Worm (Caenorhabditis elegans) whole organism, L1 larva: ENCODE measurements around the gene emb-30.

Experiments
- C04F5.9 ChIP-seq: sonication (generic microtip); optimal IDR thresholded peaks from 2 replicates; lab custom pipeline; 2016; ENCODE audit warnings: missing genetic modification characterization, missing compliant biosample characterization
- C16A3.4 ChIP-seq: fragments of 150-350 bp; optimal IDR thresholded peaks from 2 replicates; lab custom pipeline; 2014; ENCODE audit warnings: missing biosample characterization, missing genetic modification characterization
- C34B4.2 ChIP-seq: sonication (generic microtip); optimal IDR thresholded peaks from 2 replicates; lab custom pipeline; 2017; ENCODE audit warnings: mild to moderate bottlenecking, missing genetic modification characterization, missing compliant biosample characterization
- Y116A8C.19 ChIP-seq: sonication (generic microtip); optimal IDR thresholded peaks from 2 replicates; lab custom pipeline; 2016; ENCODE audit warnings: missing compliant biosample characterization, missing genetic modification characterization, borderline replicate concordance
- aly-2 ChIP-seq: fragments of 150-350 bp; optimal IDR thresholded peaks from 2 replicates; lab custom pipeline; 2014; ENCODE audit warnings: missing biosample characterization, missing genetic modification characterization
- ama-1 ChIP-seq: fragments of 150-350 bp; optimal IDR thresholded peaks from 2 replicates; lab custom pipeline; 2014
- blmp-1 ChIP-seq: fragments of 150-350 bp; optimal IDR thresholded peaks from 2 replicates; lab custom pipeline; 2014; ENCODE audit warnings: missing biosample characterization, missing genetic modification characterization
- ceh-63 ChIP-seq: fragments of 200-800 bp; sonication (Bioruptor generic); optimal IDR thresholded peaks from 2 replicates; lab custom pipeline; 2018; ENCODE audit warnings: mild to moderate bottlenecking, missing genetic modification characterization, missing compliant biosample characterization
- ceh-8 ChIP-seq: fragments of 200-800 bp; sonication (Bioruptor generic); optimal IDR thresholded peaks from 2 replicates; lab custom pipeline; 2018; ENCODE audit warnings: mild to moderate bottlenecking, missing genetic modification characterization, moderate library complexity, missing compliant biosample characterization
- ceh-82 ChIP-seq, 3 experiments: fragments of 150-350 bp in 1 of 3; sonication (generic microtip) in 2 of 3; optimal IDR thresholded peaks; 2 replicates each; lab custom pipeline; 2014 to 2017; ENCODE audit warnings: missing biosample characterization in 3 of 3, missing genetic modification characterization in 3 of 3
- ceh-88 ChIP-seq: fragments of 200-800 bp; sonication (Bioruptor generic); IDR thresholded peaks from 2 replicates; pipeline ENCODE4 v1.3.6; 2022; ENCODE audit warnings: missing genetic modification characterization, missing compliant biosample characterization
- ces-1 ChIP-seq: fragments of 150-350 bp; optimal IDR thresholded peaks from 2 replicates; lab custom pipeline; 2014; ENCODE audit warnings: missing biosample characterization, missing genetic modification reagents, missing genetic modification characterization
- dpl-1 ChIP-seq, 3 experiments: fragments of 150-350 bp in 2 of 3; sonication (generic microtip) in 1 of 3; optimal IDR thresholded peaks; 2 replicates each; lab custom pipeline; 2014 to 2017; ENCODE audit warnings: missing biosample characterization in 3 of 3, missing genetic modification characterization in 3 of 3, missing genetic modification reagents in 3 of 3
- efl-1 ChIP-seq, 4 experiments: fragments of 150-350 bp; optimal IDR thresholded peaks in 3 of 4; peaks in 1 of 4; 1 replicate in 1 of 4; 2 replicates in 3 of 4; lab custom pipeline; 2014; ENCODE audit warnings: missing biosample characterization in 2 of 4, missing genetic modification characterization in 2 of 4, missing genetic modification reagents in 2 of 4
- egl-13 ChIP-seq: sonication (generic microtip); optimal IDR thresholded peaks from 2 replicates; lab custom pipeline; 2016; ENCODE audit warnings: missing genotype, missing genetic modification reagents, missing genetic modification characterization, missing compliant biosample characterization
- elt-2 ChIP-seq: sonication (generic microtip); optimal IDR thresholded peaks from 2 replicates; lab custom pipeline; 2016; ENCODE audit warnings: missing genetic modification characterization, mild to moderate bottlenecking, inconsistent platforms, missing compliant biosample characterization, missing genetic modification reagents
- elt-3 ChIP-seq, 6 experiments: fragments of 150-350 bp in 1 of 6; sonication (generic microtip); optimal IDR thresholded peaks; 2 replicates each; lab custom pipeline; 2017 to 2018; ENCODE audit warnings: missing biosample characterization in 6 of 6, missing genetic modification characterization in 6 of 6, inconsistent platforms in 1 of 6
- ets-5 ChIP-seq: fragments of 200-800 bp; sonication (Bioruptor generic); IDR thresholded peaks from 2 replicates; pipeline ENCODE4 v1.3.6; 2022; ENCODE audit warnings: missing genetic modification characterization, missing compliant biosample characterization
- fkh-10 ChIP-seq: sonication (generic microtip); optimal IDR thresholded peaks from 2 replicates; lab custom pipeline; 2017; ENCODE audit warnings: missing biosample characterization, missing genetic modification reagents, missing genetic modification characterization
- fkh-4 ChIP-seq: sonication (generic microtip); optimal IDR thresholded peaks from 2 replicates; lab custom pipeline; 2016; ENCODE audit warnings: missing compliant biosample characterization, missing genetic modification characterization, borderline replicate concordance
- fkh-8 ChIP-seq: sonication (generic microtip); optimal IDR thresholded peaks from 2 replicates; lab custom pipeline; 2016; ENCODE audit warnings: mild to moderate bottlenecking, missing genetic modification characterization, missing compliant biosample characterization
- hlh-17 ChIP-seq: fragments of 200-800 bp; sonication (Bioruptor generic); optimal IDR thresholded peaks from 2 replicates; lab custom pipeline; 2018; ENCODE audit warnings: missing genetic modification characterization, mild to moderate bottlenecking, missing compliant biosample characterization, moderate library complexity, borderline replicate concordance
- irx-1 ChIP-seq: sonication (generic microtip); optimal IDR thresholded peaks from 2 replicates; lab custom pipeline; 2016; ENCODE audit warnings: missing genetic modification characterization, missing compliant biosample characterization
- lin-15B ChIP-seq: fragments of 150-350 bp; sonication (generic microtip); optimal IDR thresholded peaks from 3 replicates; lab custom pipeline; 2014; ENCODE audit warnings: missing biosample characterization, missing genetic modification characterization
- lin-35 ChIP-seq, 2 experiments: fragments of 150-350 bp; optimal IDR thresholded peaks; 2 replicates each; lab custom pipeline; 2014; ENCODE audit warnings: missing biosample characterization in 2 of 2, missing genetic modification characterization in 2 of 2, missing genetic modification reagents in 2 of 2
- lin-39 ChIP-seq: fragments of 150-350 bp; optimal IDR thresholded peaks from 2 replicates; lab custom pipeline; 2014; ENCODE audit warnings: missing biosample characterization, missing genetic modification reagents, missing genetic modification characterization
- lir-3 ChIP-seq: sonication (generic microtip); optimal IDR thresholded peaks from 2 replicates; lab custom pipeline; 2016; ENCODE audit warnings: mild to moderate bottlenecking, missing genetic modification characterization, moderate library complexity, missing compliant biosample characterization; ENCODE audit not compliant: poor library complexity
- lsy-2 ChIP-seq, 2 experiments: fragments of 150-350 bp; optimal IDR thresholded peaks; 2 replicates each; lab custom pipeline; 2014; ENCODE audit warnings: missing biosample characterization in 2 of 2, missing genetic modification characterization in 2 of 2
- mdl-1 ChIP-seq, 2 experiments: fragments of 150-350 bp; optimal IDR thresholded peaks; 2 replicates each; lab custom pipeline; 2014 to 2017; ENCODE audit warnings: missing biosample characterization in 2 of 2, missing genetic modification characterization in 2 of 2, inconsistent platforms in 1 of 2
- mef-2 ChIP-seq: fragments of 150-350 bp; optimal IDR thresholded peaks from 2 replicates; lab custom pipeline; 2014; ENCODE audit warnings: missing biosample characterization, missing genetic modification characterization
- mep-1 ChIP-seq: fragments of 150-350 bp; optimal IDR thresholded peaks from 2 replicates; lab custom pipeline; 2014; ENCODE audit warnings: missing biosample characterization, missing genetic modification characterization
- nhr-11 ChIP-seq: fragments of 150-350 bp; optimal IDR thresholded peaks from 2 replicates; lab custom pipeline; 2014; ENCODE audit warnings: missing biosample characterization, missing genetic modification characterization
- nhr-237 ChIP-seq: fragments of 150-350 bp; optimal IDR thresholded peaks from 2 replicates; lab custom pipeline; 2014; ENCODE audit warnings: missing biosample characterization, missing genetic modification characterization
- nhr-28 ChIP-seq: fragments of 150-350 bp; optimal IDR thresholded peaks from 2 replicates; lab custom pipeline; 2014; ENCODE audit warnings: missing biosample characterization, missing genetic modification characterization
- nhr-47 ChIP-seq: sonication (generic microtip); optimal IDR thresholded peaks from 2 replicates; lab custom pipeline; 2016; ENCODE audit warnings: mild to moderate bottlenecking, missing genetic modification characterization, moderate library complexity, missing compliant biosample characterization
- nhr-71 ChIP-seq: sonication (generic microtip); optimal IDR thresholded peaks from 2 replicates; lab custom pipeline; 2016; ENCODE audit warnings: mild to moderate bottlenecking, missing genetic modification characterization, moderate library complexity, missing compliant biosample characterization
- nhr-85 ChIP-seq: sonication (generic microtip); peaks from one replicate; lab custom pipeline; 2016; ENCODE audit warnings: missing genetic modification characterization, inconsistent platforms, missing compliant biosample characterization
- pqm-1 ChIP-seq: sonication (generic microtip); optimal IDR thresholded peaks from 3 replicates; lab custom pipeline; 2017; ENCODE audit warnings: missing biosample characterization, missing genetic modification characterization
- rnt-1 ChIP-seq: sonication (generic microtip); optimal IDR thresholded peaks from 2 replicates; lab custom pipeline; 2016; ENCODE audit warnings: mild to moderate bottlenecking, missing genetic modification characterization, moderate library complexity, missing compliant biosample characterization
- skn-1 ChIP-seq: fragments of 150-350 bp; optimal IDR thresholded peaks from 2 replicates; lab custom pipeline; 2014; ENCODE audit warnings: missing biosample characterization, missing genetic modification characterization
- snpc-4 ChIP-seq: fragments of 150-350 bp; optimal IDR thresholded peaks from 2 replicates; lab custom pipeline; 2014; ENCODE audit warnings: missing biosample characterization, missing genetic modification characterization
- sox-4 ChIP-seq: sonication (generic microtip); optimal IDR thresholded peaks from 2 replicates; lab custom pipeline; 2016; ENCODE audit warnings: missing genetic modification characterization, missing compliant biosample characterization
- sup-37 ChIP-seq: fragments of 200-800 bp; sonication (Bioruptor generic); optimal IDR thresholded peaks from 2 replicates; lab custom pipeline; 2018; ENCODE audit warnings: mild to moderate bottlenecking, missing genetic modification characterization, missing compliant biosample characterization
- tbx-2 ChIP-seq: sonication (generic microtip); optimal IDR thresholded peaks from 2 replicates; lab custom pipeline; 2016; ENCODE audit warnings: missing genetic modification characterization, missing compliant biosample characterization
- unc-130 ChIP-seq: fragments of 150-350 bp; optimal IDR thresholded peaks from 2 replicates; lab custom pipeline; 2017; ENCODE audit warnings: missing biosample characterization, missing genetic modification characterization, inconsistent platforms
- unc-98 ChIP-seq: fragments of 200-800 bp; sonication (Bioruptor generic); IDR thresholded peaks from 2 replicates; pipeline ENCODE4 v1.3.6; 2022; ENCODE audit warnings: missing genetic modification characterization, missing compliant biosample characterization
- vab-15 ChIP-seq: sonication (generic microtip); optimal IDR thresholded peaks from 2 replicates; lab custom pipeline; 2017; ENCODE audit warnings: missing genotype, mild to moderate bottlenecking, missing genetic modification characterization, missing compliant biosample characterization

Gene emb-30

ce11 chrIII:9465424-9465823, 24.2 kb upstream of the emb-30 start, which contains the start of gene B0464.9 (continued):
- TF ChIP-seq nhr-11 (tag; lab: Kevin White, UChicago) (no peak), lin-15B (tag; lab: Kevin White, UChicago) (peak; percentile 39), ceh-82 (tag; optimal IDR thresholded peaks at IDR 0.05; lab: Kevin White, UChicago) (peak; percentile 31 to 66 (median 52)), ets-5 (GFP tag; lab: Robert Waterston, UW) (no peak), tbx-2 (tag; lab: Kevin White, UChicago) (peak; percentile 81), hlh-17 (GFP tag; lab: Kevin White, UChicago) (no peak), C34B4.2 (tag; lab: Kevin White, UChicago) (no peak), Y116A8C.19 (tag; lab: Kevin White, UChicago) (peak; percentile 47), elt-3 (tag; optimal IDR thresholded peaks at IDR 0.05; lab: Kevin White, UChicago) (no peak), sup-37 (GFP tag; lab: Kevin White, UChicago) (no peak), sox-4 (tag; lab: Kevin White, UChicago) (peak; percentile 88), mep-1 (tag; lab: Kevin White, UChicago) (peak; percentile 74), snpc-4 (tag; lab: Kevin White, UChicago) (no peak), skn-1 (tag; lab: Kevin White, UChicago) (peak; percentile 36), nhr-47 (peak; percentile 83), dpl-1 (GFP tag; optimal IDR thresholded peaks at IDR 0.05; lab: Kevin White, UChicago) (peak; percentile 16 to 70 (median 64)), unc-130 (tag; lab: Kevin White, UChicago) (no peak), fkh-10 (no peak), ces-1 (GFP tag; lab: Kevin White, UChicago) (no peak), fkh-8 (tag; lab: Kevin White, UChicago) (peak; percentile 58), unc-98 (GFP tag; lab: Robert Waterston, UW) (peak; percentile 64; the same call in 1 of the 2 replicates), mef-2 (tag; lab: Kevin White, UChicago) (no peak), nhr-237 (tag; lab: Kevin White, UChicago) (no peak), elt-2 (tag; lab: Kevin White, UChicago) (peak; percentile 29), C16A3.4 (tag; lab: Kevin White, UChicago) (peak; percentile 2), egl-13 (tag; lab: Kevin White, UChicago) (peak; percentile 78), ceh-88 (GFP tag; lab: Robert Waterston, UW) (no peak), nhr-28 (tag; lab: Kevin White, UChicago) (no peak), ceh-8 (GFP tag; lab: Kevin White, UChicago) (no peak), irx-1 (peak; percentile 90), nhr-71 (tag; lab: Kevin White, UChicago) (peak; percentile 84), vab-15 (tag; lab: Kevin White, UChicago) (no peak), mdl-1 (tag; optimal IDR thresholded peaks at IDR 0.05; lab: Kevin White, UChicago) (no peak), lsy-2 (tag; optimal IDR thresholded peaks at IDR 0.05; lab: Kevin White, UChicago) (peak; percentile 77 to 83)

DNA sequence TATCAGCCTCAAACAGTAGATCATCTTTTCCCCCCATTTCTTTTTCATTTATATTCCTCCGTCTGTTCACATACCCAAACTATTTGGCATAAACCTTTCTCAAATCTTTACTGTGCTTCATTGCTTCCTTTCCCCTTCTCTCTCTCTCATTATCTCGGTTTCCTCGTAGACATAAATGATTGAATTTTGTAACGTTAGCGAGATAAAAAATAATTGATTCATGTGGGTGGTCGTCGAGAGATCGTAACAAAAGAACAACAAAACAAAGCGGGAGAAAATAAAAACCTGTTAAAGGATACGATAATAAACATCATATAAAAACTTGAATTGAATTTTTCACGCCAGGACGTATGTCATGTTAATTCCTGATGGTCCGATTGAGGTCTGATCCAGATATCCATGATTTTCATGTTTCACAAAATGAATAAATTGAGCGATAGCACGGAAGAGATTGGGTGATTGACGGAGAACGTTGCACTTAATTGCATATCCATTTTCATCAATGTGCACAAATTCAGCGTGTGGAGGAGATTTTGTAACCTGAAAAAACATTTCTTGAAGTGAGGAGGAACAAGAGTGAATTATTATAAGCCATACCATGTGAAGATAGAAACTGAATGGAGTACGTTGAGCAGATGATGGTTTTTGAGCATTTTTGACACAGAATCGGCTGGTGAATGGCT, 21.7 kb upstream of the emb-30 start:
- TF ChIP-seq fkh-4, result no peak
- TF ChIP-seq efl-1 (optimal IDR thresholded peaks at IDR 0.05; lab: Kevin White, UChicago), result no peak
- TF ChIP-seq efl-1 (GFP tag; optimal IDR thresholded peaks at IDR 0.05 in 1 of 2; lab: Kevin White, UChicago), result peak in 1 of 2 experiments; percentile 88
- no peak for TF ChIP-seq nhr-85
- TF ChIP-seq lir-3 (tag; lab: Kevin White, UChicago), result no peak
- no peak for TF ChIP-seq lin-15B (tag; lab: Kevin White, UChicago)
- no peak for TF ChIP-seq elt-3 (tag; optimal IDR thresholded peaks at IDR 0.05; lab: Kevin White, UChicago)
- peak; percentile 17 for TF ChIP-seq aly-2 (tag; lab: Kevin White, UChicago)
- no peak for TF ChIP-seq lin-35 (GFP tag; optimal IDR thresholded peaks at IDR 0.05; lab: Kevin White, UChicago)
- no peak for TF ChIP-seq rnt-1 (tag; lab: Kevin White, UChicago)
- TF ChIP-seq blmp-1 (tag; lab: Kevin White, UChicago), result peak; percentile 11
- TF ChIP-seq nhr-47, result no peak
- no peak for TF ChIP-seq irx-1
- TF ChIP-seq C04F5.9 (tag; lab: Kevin White, UChicago), result no peak
- no peak for TF ChIP-seq ama-1 (lab: Kevin White, UChicago)
- TF ChIP-seq egl-13 (tag; lab: Kevin White, UChicago), result no peak
- TF ChIP-seq ceh-63, result no peak
- TF ChIP-seq pqm-1 (tag; lab: Kevin White, UChicago), result no peak
- no peak for TF ChIP-seq nhr-11 (tag; lab: Kevin White, UChicago)
- no peak for TF ChIP-seq lin-39
- peak; percentile 12 for TF ChIP-seq nhr-71 (tag; lab: Kevin White, UChicago)
- TF ChIP-seq, all 84 proteins: peak for 4
